Fruit fly (Drosophila melanogaster) whole organism: Measurements from ENCODE around the gene sac.

Experiments
- Dll ChIP-seq: fragments of >200 bp; optimal IDR thresholded peaks from 2 replicates; lab custom pipeline; 2017
- pan ChIP-seq: fragments of >200 bp; optimal IDR thresholded peaks from 2 replicates; lab custom pipeline; 2017
- usp ChIP-seq: fragments of >200 bp; optimal IDR thresholded peaks from 2 replicates; lab custom pipeline; 2017; ENCODE audit warnings: missing biosample characterization, missing genetic modification characterization, mixed read lengths

DNA sequence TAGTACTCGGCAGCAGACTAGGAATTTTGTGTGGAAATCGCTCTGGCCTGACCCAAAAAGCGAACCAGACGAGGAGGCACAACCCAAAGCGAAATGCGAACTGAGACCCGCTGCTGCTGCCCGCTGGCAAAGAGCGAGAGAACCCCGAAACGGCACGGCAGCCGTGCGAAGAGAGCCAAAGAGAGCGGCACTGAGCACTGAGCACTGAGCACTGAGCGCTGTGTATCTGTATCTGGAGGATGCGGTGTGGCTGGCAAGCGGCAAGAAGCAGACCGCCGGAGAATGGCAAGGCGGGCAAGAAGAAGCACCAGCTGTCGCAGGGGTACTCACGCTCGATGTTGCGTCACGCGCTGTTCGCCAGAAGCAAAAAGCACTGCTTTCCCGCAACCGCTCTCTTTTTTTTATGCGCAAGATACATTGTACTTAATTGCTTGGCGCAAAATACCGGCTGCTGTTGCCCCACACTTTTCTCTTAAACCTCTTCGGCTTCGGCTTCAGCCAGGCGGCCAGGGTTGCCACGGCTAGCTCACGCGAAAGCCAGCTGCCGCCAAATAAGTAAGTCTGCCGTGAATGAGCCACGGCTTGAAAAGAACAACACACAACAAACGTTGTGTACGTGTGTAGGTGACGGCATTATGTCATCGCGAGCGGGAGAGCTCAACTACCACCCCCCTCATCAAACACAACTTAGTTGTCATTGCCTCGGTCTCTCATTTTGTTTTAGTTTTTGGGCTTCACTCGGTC is 27.2 kb upstream of the sac start:
- TF ChIP-seq pan (lab: Kevin White, UChicago) (no peak), Dll (lab: Kevin White, UChicago) (peak; percentile 93), usp (GFP tag; lab: Kevin White, UChicago) (no peak)
